Worm (Caenorhabditis elegans) whole organism, L2 larva: Measurements from ENCODE around the gene Y48A6B.14.

ENCODE experiments used
- C34F6.9 ChIP-seq: fragments of 150-350 bp; optimal IDR thresholded peaks from 2 replicates; lab custom pipeline; 2014; ENCODE audit warnings: missing biosample characterization, missing genetic modification characterization
- F13H6.1 ChIP-seq: sonication (generic microtip); optimal IDR thresholded peaks from 2 replicates; lab custom pipeline; 2016; ENCODE audit warnings: missing genetic modification characterization, missing compliant biosample characterization
- R02D3.7 ChIP-seq: fragments of 150-350 bp; optimal IDR thresholded peaks from 2 replicates; lab custom pipeline; 2014; ENCODE audit warnings: missing biosample characterization, missing genetic modification characterization
- Y55F3AM.14 ChIP-seq: fragments of 200-800 bp; sonication (Bioruptor generic); optimal IDR thresholded peaks from 2 replicates; lab custom pipeline; 2018; ENCODE audit warnings: mild to moderate bottlenecking, missing genetic modification characterization, missing compliant biosample characterization
- ZK546.5 ChIP-seq: sonication (generic microtip); optimal IDR thresholded peaks from 2 replicates; lab custom pipeline; 2017; ENCODE audit warnings: missing biosample characterization, missing genetic modification characterization
- alr-1 ChIP-seq: fragments of 150-350 bp; optimal IDR thresholded peaks from 2 replicates; lab custom pipeline; 2014; ENCODE audit warnings: missing biosample characterization, missing genetic modification characterization
- aly-2 ChIP-seq: fragments of 150-350 bp; optimal IDR thresholded peaks from 2 replicates; lab custom pipeline; 2014; ENCODE audit warnings: missing biosample characterization, missing genetic modification characterization
- ama-1 ChIP-seq: fragments of 150-350 bp; optimal IDR thresholded peaks from 2 replicates; lab custom pipeline; 2018; ENCODE audit warnings: inconsistent platforms
- blmp-1 ChIP-seq: sonication (generic microtip); optimal IDR thresholded peaks from 2 replicates; lab custom pipeline; 2017; ENCODE audit warnings: missing genetic modification characterization, mild to moderate bottlenecking, missing compliant biosample characterization, antibody characterized with exemption, moderate library complexity; ENCODE audit not compliant: insufficient read depth
- ceh-16 ChIP-seq: fragments of 150-350 bp; optimal IDR thresholded peaks from 2 replicates; lab custom pipeline; 2014; ENCODE audit warnings: missing biosample characterization, missing genetic modification characterization
- ceh-82 ChIP-seq: fragments of 150-350 bp; optimal IDR thresholded peaks from 2 replicates; lab custom pipeline; 2014; ENCODE audit warnings: missing biosample characterization, missing genetic modification characterization
- crh-2 ChIP-seq: sonication (generic microtip); optimal IDR thresholded peaks from 2 replicates; lab custom pipeline; 2017; ENCODE audit warnings: missing biosample characterization, missing genetic modification characterization
- dmd-4 ChIP-seq: sonication (generic microtip); optimal IDR thresholded peaks from 2 replicates; lab custom pipeline; 2017; ENCODE audit warnings: missing biosample characterization, missing genetic modification characterization
- egl-27 ChIP-seq: sonication (generic microtip); optimal IDR thresholded peaks from 3 replicates; lab custom pipeline; 2017; ENCODE audit warnings: missing biosample characterization, missing genetic modification reagents, missing genetic modification characterization
- elt-1 ChIP-seq: fragments of 150-350 bp; optimal IDR thresholded peaks from 2 replicates; lab custom pipeline; 2014; ENCODE audit warnings: missing biosample characterization, missing genetic modification characterization
- elt-3 ChIP-seq: sonication (generic microtip); optimal IDR thresholded peaks from 2 replicates; lab custom pipeline; 2017; ENCODE audit warnings: missing biosample characterization, missing genetic modification characterization
- fos-1 ChIP-seq: fragments of 150-350 bp; optimal IDR thresholded peaks from 2 replicates; lab custom pipeline; 2014; ENCODE audit warnings: missing biosample characterization, missing genetic modification characterization
- gmeb-1 ChIP-seq: fragments of 150-350 bp; optimal IDR thresholded peaks from 2 replicates; lab custom pipeline; 2014; ENCODE audit warnings: missing biosample characterization, missing genetic modification characterization
- lin-11 ChIP-seq: fragments of 150-350 bp; sonication (generic microtip); optimal IDR thresholded peaks from 2 replicates; lab custom pipeline; 2014; ENCODE audit warnings: missing biosample characterization, missing genetic modification characterization, inconsistent platforms, mixed read lengths
- lsy-2 ChIP-seq, 2 experiments: fragments of 150-350 bp in 1 of 2; sonication (generic microtip) in 1 of 2; optimal IDR thresholded peaks; 2 replicates each; lab custom pipeline; 2014 to 2017; ENCODE audit warnings: missing biosample characterization in 2 of 2, missing genetic modification characterization in 2 of 2
- mab-5 ChIP-seq: fragments of 150-350 bp; optimal IDR thresholded peaks from 2 replicates; lab custom pipeline; 2014; ENCODE audit warnings: missing biosample characterization, missing genetic modification characterization
- nhr-10 ChIP-seq: sonication (generic microtip); optimal IDR thresholded peaks from 2 replicates; lab custom pipeline; 2017; ENCODE audit warnings: missing biosample characterization, missing genetic modification characterization
- nhr-11 ChIP-seq: fragments of 150-350 bp; optimal IDR thresholded peaks from 2 replicates; lab custom pipeline; 2014; ENCODE audit warnings: missing biosample characterization, missing genetic modification characterization
- nhr-12 ChIP-seq: fragments of 150-350 bp; optimal IDR thresholded peaks from 2 replicates; lab custom pipeline; 2014; ENCODE audit warnings: missing biosample characterization, missing genetic modification characterization
- nhr-129 ChIP-seq: fragments of 150-350 bp; optimal IDR thresholded peaks from 2 replicates; lab custom pipeline; 2014; ENCODE audit warnings: missing biosample characterization, missing genetic modification characterization
- nhr-21 ChIP-seq: fragments of 150-350 bp; optimal IDR thresholded peaks from 2 replicates; lab custom pipeline; 2014; ENCODE audit warnings: missing biosample characterization, missing genetic modification characterization
- nhr-23 ChIP-seq: fragments of 150-350 bp; optimal IDR thresholded peaks from 2 replicates; lab custom pipeline; 2014; ENCODE audit warnings: missing biosample characterization, missing genetic modification reagents, missing genetic modification characterization
- nhr-237 ChIP-seq: fragments of 150-350 bp; optimal IDR thresholded peaks from 2 replicates; lab custom pipeline; 2014; ENCODE audit warnings: missing biosample characterization, missing genetic modification characterization
- nhr-25 ChIP-seq: fragments of 150-350 bp; sonication (generic microtip); optimal IDR thresholded peaks from 3 replicates; lab custom pipeline; 2014; ENCODE audit warnings: missing biosample characterization, missing genetic modification characterization
- nhr-6 ChIP-seq: fragments of 150-350 bp; optimal IDR thresholded peaks from 2 replicates; lab custom pipeline; 2014; ENCODE audit warnings: missing biosample characterization, missing genetic modification characterization
- nhr-77 ChIP-seq: fragments of 150-350 bp; optimal IDR thresholded peaks from 2 replicates; lab custom pipeline; 2014; ENCODE audit warnings: missing biosample characterization, missing genetic modification characterization
- peb-1 ChIP-seq: fragments of 150-350 bp; optimal IDR thresholded peaks from 2 replicates; lab custom pipeline; 2014; ENCODE audit warnings: missing biosample characterization, missing genetic modification characterization
- sem-4 ChIP-seq: fragments of 150-350 bp; optimal IDR thresholded peaks from 2 replicates; lab custom pipeline; 2014; ENCODE audit warnings: missing biosample characterization, missing genetic modification reagents, missing genetic modification characterization
- skn-1 ChIP-seq: sonication (generic microtip); optimal IDR thresholded peaks from 2 replicates; lab custom pipeline; 2017; ENCODE audit warnings: missing biosample characterization, missing genetic modification characterization
- sma-3 ChIP-seq: sonication (generic microtip); optimal IDR thresholded peaks from 2 replicates; lab custom pipeline; 2016; ENCODE audit warnings: missing genetic modification reagents, missing genetic modification characterization, missing compliant biosample characterization
- sma-9 ChIP-seq, 2 experiments: fragments of 150-350 bp in 1 of 2; sonication (generic microtip) in 1 of 2; optimal IDR thresholded peaks; 2 replicates each; lab custom pipeline; 2014 to 2016; ENCODE audit warnings: missing genetic modification characterization in 2 of 2, mild to moderate bottlenecking in 1 of 2, missing biosample characterization in 1 of 2, missing compliant biosample characterization in 1 of 2, missing genetic modification reagents in 1 of 2, moderate library complexity in 1 of 2
- snpc-4 ChIP-seq: fragments of 150-350 bp; optimal IDR thresholded peaks from 2 replicates; lab custom pipeline; 2014; ENCODE audit warnings: missing biosample characterization, missing genetic modification characterization
- unc-39 ChIP-seq: fragments of 150-350 bp; optimal IDR thresholded peaks from 2 replicates; lab custom pipeline; 2014; ENCODE audit warnings: missing biosample characterization, missing genetic modification characterization
- unc-55 ChIP-seq: fragments of 150-350 bp; sonication (generic microtip); optimal IDR thresholded peaks from 3 replicates; lab custom pipeline; 2014; ENCODE audit warnings: missing biosample characterization, missing genetic modification reagents, missing genetic modification characterization
- unc-62 ChIP-seq: fragments of 150-350 bp; optimal IDR thresholded peaks from 2 replicates; lab custom pipeline; 2014; ENCODE audit warnings: missing biosample characterization, missing genetic modification reagents, missing genetic modification characterization
- zag-1 ChIP-seq: fragments of 150-350 bp; optimal IDR thresholded peaks from 2 replicates; lab custom pipeline; 2014; ENCODE audit warnings: missing biosample characterization, missing genetic modification characterization
- ztf-1 ChIP-seq: fragments of 200-800 bp; sonication (Bioruptor generic); conservative IDR thresholded peaks from 2 replicates; pipeline ENCODE4 v1.3.6; 2022; ENCODE audit warnings: missing genetic modification characterization, missing compliant biosample characterization
- ztf-11 ChIP-seq: sonication (generic microtip); optimal IDR thresholded peaks from 2 replicates; lab custom pipeline; 2017; ENCODE audit warnings: missing biosample characterization, missing genetic modification characterization

Y48A6B.14 gene

DNA sequence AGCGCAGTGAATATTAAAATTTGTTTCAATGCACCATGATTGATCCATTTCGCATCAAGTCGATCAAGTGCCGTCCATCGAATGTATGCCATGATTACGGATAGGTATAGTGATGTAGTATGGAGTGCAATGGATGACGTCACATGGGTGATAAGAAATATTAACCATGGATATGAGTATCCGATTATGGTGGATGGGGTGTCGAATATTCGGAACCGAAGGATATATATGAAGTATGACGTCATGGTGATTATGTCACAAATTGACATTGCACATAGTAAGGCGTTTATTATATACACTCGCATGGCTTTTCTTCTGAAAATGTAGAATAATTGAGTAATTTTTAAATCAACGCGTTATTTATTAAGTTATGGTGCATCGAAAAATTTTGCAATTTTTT, 37.3 kb upstream of the Y48A6B.14 start:
- TF ChIP-seq ceh-16 (tag; lab: Kevin White, UChicago) (no peak), ztf-11 (tag; lab: Kevin White, UChicago) (no peak), Y55F3AM.14 (GFP tag; lab: Kevin White, UChicago) (no peak), unc-39 (tag; lab: Kevin White, UChicago) (no peak), ZK546.5 (tag; lab: Kevin White, UChicago) (no peak), unc-62 (GFP tag; lab: Kevin White, UChicago) (no peak), sma-3 (GFP tag; lab: Kevin White, UChicago) (no peak), gmeb-1 (no peak), nhr-25 (no peak), aly-2 (tag; lab: Kevin White, UChicago) (no peak), peb-1 (no peak), nhr-6 (tag; lab: Kevin White, UChicago) (no peak), C34F6.9 (tag; lab: Kevin White, UChicago) (no peak), F13H6.1 (tag; lab: Kevin White, UChicago) (no peak), nhr-11 (tag; lab: Kevin White, UChicago) (no peak), nhr-21 (tag; lab: Kevin White, UChicago) (no peak), blmp-1 (tag; lab: Kevin White, UChicago) (no peak)

DNA sequence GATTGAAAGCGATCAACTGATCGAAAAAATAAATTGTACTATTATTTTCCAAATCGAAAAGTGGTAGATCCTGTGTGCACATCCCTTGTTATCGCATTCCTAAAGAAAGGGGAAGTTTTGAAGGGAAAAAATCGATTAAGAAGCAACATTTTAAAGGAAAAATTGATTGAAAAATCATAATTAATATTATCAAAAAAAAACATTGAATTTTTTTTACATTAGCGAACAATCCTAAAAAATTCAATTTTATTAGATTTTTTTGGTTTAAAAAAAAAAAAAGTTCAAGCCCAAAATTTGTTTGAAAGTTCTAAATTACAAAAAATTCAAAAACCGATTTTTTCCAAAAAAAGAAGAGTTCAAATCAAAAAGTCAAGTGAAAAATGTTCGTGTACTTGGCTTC, 36.3 kb upstream of the Y48A6B.14 start, which contains the start of gene dmsr-5:
TSS of gene dmsr-5 (minus strand) at position 101 of the 400 bp plus-strand sequence.
- TF ChIP-seq skn-1 (tag; lab: Kevin White, UChicago) (no peak), ceh-82 (no peak), ama-1 (lab: Kevin White, UChicago) (no peak), dmd-4 (tag; lab: Kevin White, UChicago) (no peak), nhr-129 (tag; lab: Kevin White, UChicago) (no peak), F13H6.1 (tag; lab: Kevin White, UChicago) (no peak), C34F6.9 (tag; lab: Kevin White, UChicago) (no peak), ceh-16 (tag; lab: Kevin White, UChicago) (no peak), nhr-21 (tag; lab: Kevin White, UChicago) (no peak), nhr-25 (no peak), mab-5 (tag; lab: Kevin White, UChicago) (no peak), nhr-77 (tag; lab: Kevin White, UChicago) (no peak), nhr-11 (tag; lab: Kevin White, UChicago) (no peak)

DNA sequence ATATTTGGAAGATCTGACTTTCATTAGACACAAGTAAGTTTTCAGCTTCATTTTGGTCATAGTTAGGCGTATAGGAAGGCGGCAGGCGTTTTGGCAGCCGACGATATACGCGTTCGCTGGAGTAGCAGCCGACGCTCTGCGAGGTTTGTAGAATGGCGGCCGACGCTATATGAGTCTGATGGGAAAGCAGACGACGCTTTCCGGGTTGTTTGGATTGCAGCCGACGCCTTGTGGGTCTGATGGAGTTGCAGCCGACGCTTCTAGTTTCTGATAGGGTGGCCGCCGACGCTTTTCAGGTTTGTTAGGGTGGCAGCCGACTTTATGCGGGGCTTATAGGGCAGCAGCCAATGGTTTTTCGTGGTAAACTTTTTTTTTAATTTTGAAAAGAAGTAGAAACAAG, 28.6 kb upstream of the Y48A6B.14 start:
- TF ChIP-seq ztf-11 (tag; lab: Kevin White, UChicago) (no peak), snpc-4 (tag; lab: Kevin White, UChicago) (no peak), sem-4 (tag; lab: Kevin White, UChicago) (no peak), blmp-1 (tag; lab: Kevin White, UChicago) (no peak), nhr-11 (tag; lab: Kevin White, UChicago) (no peak), nhr-6 (tag; lab: Kevin White, UChicago) (no peak), nhr-77 (tag; lab: Kevin White, UChicago) (no peak), mab-5 (tag; lab: Kevin White, UChicago) (no peak)

DNA sequence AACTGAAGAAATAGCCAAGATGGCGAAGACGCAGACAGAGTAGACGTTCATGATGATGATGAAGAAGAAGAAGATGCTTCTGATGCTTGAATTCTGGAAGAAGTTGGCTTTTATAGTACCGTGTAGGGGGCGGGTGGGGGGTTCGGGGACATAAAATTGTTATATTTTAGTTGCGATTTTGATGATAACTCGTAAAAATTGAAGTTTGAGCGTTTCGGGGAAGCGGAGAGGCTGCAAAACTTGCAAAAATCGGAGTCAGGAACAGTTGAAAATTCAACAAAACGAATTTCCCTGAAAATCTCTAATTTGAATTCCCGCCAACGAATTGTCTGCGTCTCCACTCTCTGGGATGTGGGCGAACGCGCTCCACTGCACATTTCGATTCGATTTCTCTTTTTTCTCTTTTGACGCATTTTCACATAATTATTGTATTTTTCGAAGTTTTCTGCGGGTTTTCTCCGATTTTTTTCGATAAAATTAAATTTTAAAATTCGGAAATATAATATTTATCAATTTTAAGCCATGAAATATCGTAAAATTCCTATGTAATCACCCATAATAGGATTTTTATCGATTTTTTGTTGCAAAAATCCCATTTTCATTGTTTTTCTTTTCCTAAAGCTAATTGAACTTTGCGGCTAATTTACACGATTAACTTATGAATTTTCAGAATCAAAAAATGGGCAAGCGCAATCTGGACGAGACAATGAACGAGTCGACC, 23.7 kb upstream of the Y48A6B.14 start, which contains the start of the genes fipr-17 and Y48A6B.3:
TSS of gene fipr-17 (minus strand) at position 51 of the 721 bp plus-strand sequence.
TSS of gene Y48A6B.3 (plus strand) at position 671 of the 721 bp plus-strand sequence.
- TF ChIP-seq Y55F3AM.14 (GFP tag; lab: Kevin White, UChicago), result no peak
- no peak for TF ChIP-seq ztf-11 (tag; lab: Kevin White, UChicago)
- TF ChIP-seq sem-4 (tag; lab: Kevin White, UChicago), result peak; percentile 30
- no peak for TF ChIP-seq ztf-1
- peak; percentile 44 for TF ChIP-seq fos-1
- no peak for TF ChIP-seq unc-39 (tag; lab: Kevin White, UChicago)
- no peak for TF ChIP-seq alr-1
- no peak for TF ChIP-seq nhr-237 (tag; lab: Kevin White, UChicago)
- TF ChIP-seq sma-3 (GFP tag; lab: Kevin White, UChicago), result peak; percentile 79
- peak; percentile 80 for TF ChIP-seq C34F6.9 (tag; lab: Kevin White, UChicago)
- no peak for TF ChIP-seq nhr-12
- TF ChIP-seq R02D3.7 (tag; lab: Kevin White, UChicago), result peak; percentile 30
- TF ChIP-seq nhr-23 (tag; lab: Kevin White, UChicago), result no peak
- TF ChIP-seq nhr-10 (tag; lab: Kevin White, UChicago), result no peak
- TF ChIP-seq ceh-16 (tag; lab: Kevin White, UChicago), result peak; percentile 28
- TF ChIP-seq skn-1 (tag; lab: Kevin White, UChicago), result no peak
- peak; percentile 71 to 91 for TF ChIP-seq lsy-2 (tag; optimal IDR thresholded peaks at IDR 0.05; lab: Kevin White, UChicago)
- no peak for TF ChIP-seq aly-2 (tag; lab: Kevin White, UChicago)
- TF ChIP-seq nhr-77 (tag; lab: Kevin White, UChicago), result no peak
- peak; percentile 91 for TF ChIP-seq snpc-4 (tag; lab: Kevin White, UChicago)
- TF ChIP-seq elt-3 (tag; lab: Kevin White, UChicago), result no peak
- TF ChIP-seq gmeb-1, result peak; percentile 99
- TF ChIP-seq unc-55 (GFP tag; lab: Kevin White, UChicago), result peak; percentile 98
- TF ChIP-seq zag-1, result peak; percentile 50
- TF ChIP-seq lin-11 (tag; lab: Kevin White, UChicago), result peak; percentile 78
- no peak for TF ChIP-seq egl-27 (tag; lab: Kevin White, UChicago)
- no peak for TF ChIP-seq elt-1 (tag; lab: Kevin White, UChicago)
- TF ChIP-seq unc-62 (GFP tag; lab: Kevin White, UChicago), result no peak
- peak; percentile 73 for TF ChIP-seq sma-9 (GFP tag; optimal IDR thresholded peaks at IDR 0.05; lab: Kevin White, UChicago)
- no peak for TF ChIP-seq sma-9 (tag; optimal IDR thresholded peaks at IDR 0.05; lab: Kevin White, UChicago)
- TF ChIP-seq ama-1 (lab: Kevin White, UChicago), result peak; percentile 35
- peak; percentile 85 for TF ChIP-seq crh-2 (tag; lab: Kevin White, UChicago)
